Worm (Caenorhabditis elegans): ENCODE measurements around the gene T04G9.6.

Gene T04G9.6

ce11 chrX:815929-816328 is 31.2 kb upstream of the T04G9.6 start, which contains the start of gene ifd-2:
TSS of gene ifd-2 (minus strand) at chrX:815929.
- TF ChIP-seq dve-1 (tag; optimal IDR thresholded peaks at IDR 0.05; ENCODE audit: insufficient read depth) (peak; percentile 54), nhr-28 (tag; optimal IDR thresholded peaks at IDR 0.05) (peak; percentile 53), daf-16 (GFP tag; optimal IDR thresholded peaks at IDR 0.05) (no peak), daf-16 (tag; optimal IDR thresholded peaks at IDR 0.05) (peak; percentile 55), lin-15B (tag; optimal IDR thresholded peaks at IDR 0.05) (no peak), php-3 (GFP tag; IDR thresholded peaks at IDR 0.05) (peak; percentile 73), mxl-2 (GFP tag; conservative IDR thresholded peaks at IDR 0.05) (no peak), tra-1 (GFP tag; IDR thresholded peaks at IDR 0.05) (peak; percentile 70; the same call in 1 of the 2 replicates), hlh-11 (tag; optimal IDR thresholded peaks at IDR 0.05) (peak; percentile 48), aha-1 (tag) (no peak), attf-4 (tag; optimal IDR thresholded peaks at IDR 0.05) (no peak), pqm-1 (tag; optimal IDR thresholded peaks at IDR 0.05) (peak; percentile 87), aly-2 (tag; optimal IDR thresholded peaks at IDR 0.05) (no peak), dmd-6 (GFP tag; IDR thresholded peaks at IDR 0.05) (peak; percentile 69), mes-2 (tag; optimal IDR thresholded peaks at IDR 0.05; ENCODE audit: poor library complexity, severe bottlenecking) (peak; percentile 1), nhr-102 (tag; optimal IDR thresholded peaks at IDR 0.05) (peak; percentile 12), ama-1 (optimal IDR thresholded peaks at IDR 0.05) (no peak), ctbp-1 (GFP tag; IDR thresholded peaks at IDR 0.05) (no peak), nhr-11 (tag; optimal IDR thresholded peaks at IDR 0.05) (no peak), jun-1 (tag; optimal IDR thresholded peaks at IDR 0.05) (no peak)

- TF ChIP-seq zfp-2 (tag; optimal IDR thresholded peaks at IDR 0.05), result no peak
- no peak for TF ChIP-seq lin-1 (GFP tag; IDR thresholded peaks at IDR 0.05)
- TF ChIP-seq skn-1 (tag; optimal IDR thresholded peaks at IDR 0.05), result no peak
- TF ChIP-seq lir-3 (tag; optimal IDR thresholded peaks at IDR 0.05), result no peak
- TF ChIP-seq ctbp-1 (GFP tag; IDR thresholded peaks at IDR 0.05), result no peak
- no peak for TF ChIP-seq tra-1 (GFP tag; IDR thresholded peaks at IDR 0.05)
- TF ChIP-seq daf-16 (GFP tag; optimal IDR thresholded peaks at IDR 0.05), result no peak
- peak; percentile 42 for TF ChIP-seq daf-16 (tag; optimal IDR thresholded peaks at IDR 0.05)
Observed at ce11 chrX:813063-813462, 28.3 kb upstream of the T04G9.6 start, which contains the start of gene F25E2.3. TSS of gene F25E2.3 (minus strand) at chrX:813163.

DNA sequence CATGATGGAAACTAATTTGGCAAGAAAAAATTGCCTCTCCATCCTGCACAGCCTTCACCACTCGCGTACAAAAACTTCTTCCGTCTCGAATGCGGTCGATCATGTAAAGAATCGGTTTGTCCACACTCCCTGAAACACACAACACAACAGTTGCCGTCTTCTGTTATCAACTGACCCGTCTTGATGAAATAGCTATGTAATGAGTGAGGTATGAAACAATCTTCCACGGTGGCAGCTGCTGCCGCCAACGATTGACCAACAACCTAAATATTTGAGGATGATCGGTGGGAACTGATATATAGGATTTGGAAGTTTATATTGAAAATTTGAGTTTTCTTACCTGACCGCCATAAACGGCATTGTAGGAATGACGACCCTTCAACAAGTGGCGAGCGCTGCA is 27.5 kb upstream of the T04G9.6 start:
- TF ChIP-seq nhr-76 (tag; optimal IDR thresholded peaks at IDR 0.05), result no peak
- TF ChIP-seq daf-16 (GFP tag; optimal IDR thresholded peaks at IDR 0.05), result peak in 1 of 2 experiments; percentile 38
- peak; percentile 30 for TF ChIP-seq daf-16 (tag; optimal IDR thresholded peaks at IDR 0.05)
- no peak for TF ChIP-seq skn-1 (tag; optimal IDR thresholded peaks at IDR 0.05)
- no peak for TF ChIP-seq lin-29 (GFP tag; IDR thresholded peaks at IDR 0.05)
- peak; percentile 2 for TF ChIP-seq hlh-11 (tag; optimal IDR thresholded peaks at IDR 0.05)
- peak; percentile 21; the same call in 1 of the 2 replicates for TF ChIP-seq dmd-6 (GFP tag; IDR thresholded peaks at IDR 0.05)
- no peak for TF ChIP-seq zfp-2 (tag; optimal IDR thresholded peaks at IDR 0.05)
- peak; percentile 10 for TF ChIP-seq hlh-30 (tag; optimal IDR thresholded peaks at IDR 0.05; ENCODE audit: insufficient read depth)
- peak; percentile 3 for TF ChIP-seq nhr-28 (tag; optimal IDR thresholded peaks at IDR 0.05)
- TF ChIP-seq mes-2 (tag; optimal IDR thresholded peaks at IDR 0.05; ENCODE audit: poor library complexity, severe bottlenecking), result peak; percentile 6
- TF ChIP-seq nhr-48 (tag; optimal IDR thresholded peaks at IDR 0.05), result no peak

- no peak for TF ChIP-seq rbr-2 (tag; optimal IDR thresholded peaks at IDR 0.05)
- no peak for TF ChIP-seq nhr-77 (tag; optimal IDR thresholded peaks at IDR 0.05)
- no peak for TF ChIP-seq mes-2 (tag; optimal IDR thresholded peaks at IDR 0.05; ENCODE audit: poor library complexity, severe bottlenecking)
- TF ChIP-seq Y105C5A.15 (GFP tag; IDR thresholded peaks at IDR 0.05), result no peak
- TF ChIP-seq egl-43 (GFP tag; IDR thresholded peaks at IDR 0.05), result no peak
- TF ChIP-seq ZK337.2 (GFP tag; IDR thresholded peaks at IDR 0.05), result no peak
- no peak for TF ChIP-seq nhr-48 (tag; optimal IDR thresholded peaks at IDR 0.05)
- no peak for TF ChIP-seq pha-4 (GFP tag; IDR thresholded peaks at IDR 0.05)
- TF ChIP-seq pha-4 (tag; optimal IDR thresholded peaks at IDR 0.05), result no peak
- TF ChIP-seq unc-130 (GFP tag; optimal IDR thresholded peaks at IDR 0.05), result no peak
- TF ChIP-seq aha-1 (tag), result no peak
- no peak for TF ChIP-seq R02D3.7 (tag; optimal IDR thresholded peaks at IDR 0.05)
- TF ChIP-seq sdz-12 (GFP tag; optimal IDR thresholded peaks at IDR 0.05), result no peak
- TF ChIP-seq ztf-11 (tag; optimal IDR thresholded peaks at IDR 0.05), result no peak
- no peak for TF ChIP-seq nhr-102 (tag; optimal IDR thresholded peaks at IDR 0.05)
- no peak for TF ChIP-seq ceh-32 (tag; optimal IDR thresholded peaks at IDR 0.05; ENCODE audit: poor library complexity)
- no peak for TF ChIP-seq lin-38 (GFP tag; IDR thresholded peaks at IDR 0.05)
- TF ChIP-seq skn-1 (tag; optimal IDR thresholded peaks at IDR 0.05), result no peak
- TF ChIP-seq D1046.2 (GFP tag; IDR thresholded peaks at IDR 0.05), result no peak
- no peak for TF ChIP-seq F10B5.3 (tag; optimal IDR thresholded peaks at IDR 0.05)
- no peak for TF ChIP-seq lir-3 (tag; optimal IDR thresholded peaks at IDR 0.05)
Observed at ce11 chrX:810694-811093, 25.9 kb upstream of the T04G9.6 start, which contains the start of gene F25E2.2. TSS of gene F25E2.2 (minus strand) at chrX:810794.

Measured in whole organism, L4 larva.